Worm (Caenorhabditis elegans): ENCODE data around the gene F14D7.18.

Gene F14D7.18

DNA sequence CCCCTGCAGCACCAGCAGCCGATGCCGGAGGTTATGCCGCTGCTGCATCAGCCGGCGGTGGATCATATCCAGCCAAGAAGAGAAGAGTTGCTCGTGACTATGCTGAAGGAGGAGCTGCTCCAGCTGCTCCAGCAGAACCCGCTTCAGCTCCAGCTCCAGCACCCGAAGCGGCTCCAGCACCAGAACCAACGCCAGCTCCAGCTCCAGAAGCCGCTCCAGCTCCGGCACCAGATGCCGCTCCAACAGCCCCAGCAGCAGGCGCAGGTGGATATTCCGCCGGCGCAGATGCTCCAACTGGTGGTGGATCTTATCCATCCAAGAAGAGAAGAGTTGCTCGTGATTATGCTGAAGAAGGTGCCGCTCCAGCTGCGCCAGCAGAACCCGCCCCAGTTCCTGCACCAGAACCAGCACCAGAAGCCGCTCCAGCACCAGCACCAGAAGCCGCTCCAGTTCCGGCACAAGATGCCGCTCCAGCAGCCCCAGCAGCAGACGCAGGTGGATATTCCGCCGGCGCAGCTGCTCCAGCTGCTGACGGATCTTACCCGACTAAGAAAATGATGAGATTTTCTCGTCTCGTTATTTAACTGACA, 30.3 kb upstream of the F14D7.18 start:
- TF ChIP-seq drap-1 (GFP tag; optimal IDR thresholded peaks at IDR 0.05) (peak; percentile 31), zip-8 (tag; optimal IDR thresholded peaks at IDR 0.05) (no peak), sptf-1 (tag; optimal IDR thresholded peaks at IDR 0.05) (peak; percentile 22)

DNA sequence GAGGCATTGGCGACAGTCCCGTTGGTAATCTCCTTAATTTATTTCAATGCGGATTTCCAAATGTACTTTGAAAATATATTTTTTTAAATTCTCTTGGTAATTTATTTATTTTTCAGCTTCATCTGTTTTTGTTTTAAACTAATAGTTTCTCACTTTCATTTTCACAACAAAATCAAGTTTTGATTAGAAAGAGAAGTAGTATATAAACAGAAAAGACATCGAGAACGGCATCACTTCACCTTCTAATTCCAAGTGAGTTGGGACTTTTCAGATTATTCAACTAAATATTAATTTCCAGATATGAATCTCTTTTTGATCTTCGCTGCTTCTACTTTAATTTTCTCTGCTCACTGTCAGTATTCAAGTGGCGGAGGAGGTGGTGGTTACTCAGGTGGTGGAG, 29.7 kb upstream of the F14D7.18 start, which contains the start of gene F47B8.14:
TSS of gene F47B8.14 (plus strand) at position 301 of the 400 bp plus-strand sequence.
- no peak for TF ChIP-seq ceh-43 (GFP tag; optimal IDR thresholded peaks at IDR 0.05)
- no peak for TF ChIP-seq sem-2 (GFP tag; optimal IDR thresholded peaks at IDR 0.05)
- TF ChIP-seq ceh-39 (tag; optimal IDR thresholded peaks at IDR 0.05) = no peak
- no peak for TF ChIP-seq nhr-76 (tag; optimal IDR thresholded peaks at IDR 0.05)
- TF ChIP-seq unc-120 (tag; optimal IDR thresholded peaks at IDR 0.05; ENCODE audit: poor library complexity, severe bottlenecking) = no peak
- TF ChIP-seq drap-1 (GFP tag; optimal IDR thresholded peaks at IDR 0.05) = no peak
- no peak for TF ChIP-seq elt-1 (tag; optimal IDR thresholded peaks at IDR 0.05; ENCODE audit: borderline replicate concordance, insufficient read depth)
- TF ChIP-seq lin-32 (GFP tag; optimal IDR thresholded peaks at IDR 0.05) = no peak
- no peak for TF ChIP-seq lin-13 (tag; optimal IDR thresholded peaks at IDR 0.05)
- no peak for TF ChIP-seq nhr-12 (tag; optimal IDR thresholded peaks at IDR 0.05)
- no peak for TF ChIP-seq nhr-237 (tag; optimal IDR thresholded peaks at IDR 0.05)

DNA sequence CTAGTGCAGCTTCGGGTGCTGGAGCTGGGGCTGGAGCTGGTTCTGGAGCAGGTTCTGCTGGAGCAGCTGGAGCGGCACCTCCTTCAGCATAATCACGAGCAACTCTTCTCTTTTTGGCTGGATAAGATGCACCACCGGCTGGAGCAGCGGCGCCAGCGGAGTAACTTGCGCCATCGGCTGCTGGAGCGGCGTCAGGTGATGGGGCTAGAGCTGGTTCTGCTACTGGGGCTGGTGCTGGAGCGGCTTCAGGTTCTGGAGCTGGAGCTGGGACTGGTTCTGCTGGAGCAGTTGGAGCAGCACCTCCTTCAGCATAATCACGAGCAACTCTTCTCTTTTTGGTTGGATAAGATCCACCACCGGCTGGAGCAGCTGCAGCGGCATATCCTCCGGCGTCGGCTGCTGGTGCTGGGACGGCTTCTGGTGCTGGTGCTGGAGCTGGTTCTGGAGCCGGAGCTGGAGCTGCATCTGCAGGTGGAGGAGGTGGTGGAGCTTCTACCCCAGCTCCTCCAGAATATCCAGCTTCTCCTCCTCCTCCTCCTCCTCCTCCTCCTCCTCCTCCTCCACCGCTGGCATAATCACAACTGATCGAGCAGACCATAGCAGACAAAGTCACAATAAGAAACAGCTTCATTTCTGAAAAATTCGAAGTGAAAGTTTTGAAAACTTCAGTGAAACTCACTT, 28.7 kb upstream of the F14D7.18 start, which contains the start of gene F47B8.13:
TSS of gene F47B8.13 (minus strand) at position 631 of the 681 bp plus-strand sequence.
- no peak for TF ChIP-seq sem-2 (GFP tag; optimal IDR thresholded peaks at IDR 0.05)
- TF ChIP-seq unc-120 (tag; optimal IDR thresholded peaks at IDR 0.05; ENCODE audit: poor library complexity, severe bottlenecking) = no peak
- no peak for TF ChIP-seq drap-1 (GFP tag; optimal IDR thresholded peaks at IDR 0.05)
- no peak for TF ChIP-seq blmp-1 (tag; optimal IDR thresholded peaks at IDR 0.05)
- TF ChIP-seq ceh-83 (GFP tag; optimal IDR thresholded peaks at IDR 0.05) = no peak
- no peak for TF ChIP-seq pha-4 (tag; optimal IDR thresholded peaks at IDR 0.05)
- no peak for TF ChIP-seq zip-8 (tag; optimal IDR thresholded peaks at IDR 0.05)
- no peak for TF ChIP-seq unc-39 (tag; optimal IDR thresholded peaks at IDR 0.05)
- no peak for TF ChIP-seq mab-5 (tag; optimal IDR thresholded peaks at IDR 0.05)
- TF ChIP-seq mls-2 (tag; optimal IDR thresholded peaks at IDR 0.05) = no peak
- no peak for TF ChIP-seq ces-1 (GFP tag; optimal IDR thresholded peaks at IDR 0.05)

DNA sequence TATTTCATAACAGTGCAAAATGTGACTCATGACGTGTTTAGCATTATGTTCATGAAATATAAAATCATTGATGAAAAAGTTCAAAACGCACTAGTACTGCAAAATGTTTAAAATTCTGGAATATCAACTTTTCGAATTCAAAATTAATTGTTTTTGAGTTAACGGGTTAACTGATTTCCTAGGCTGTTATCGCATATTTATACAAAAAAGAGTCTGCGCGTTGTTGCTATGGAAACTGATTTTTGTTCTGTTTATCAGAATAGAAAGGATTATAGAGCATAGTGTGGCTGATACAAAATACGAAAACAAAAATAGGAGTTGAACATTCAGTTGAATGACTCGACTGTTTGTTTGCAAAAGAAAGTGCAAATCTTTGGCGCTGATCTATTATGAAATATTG, 27.1 kb upstream of the F14D7.18 start:
- TF ChIP-seq hlh-1 (tag; optimal IDR thresholded peaks at IDR 0.05) (no peak), flh-1 (GFP tag; optimal IDR thresholded peaks at IDR 0.05) (no peak), nhr-12 (tag; optimal IDR thresholded peaks at IDR 0.05) (no peak), ces-1 (GFP tag; optimal IDR thresholded peaks at IDR 0.05) (no peak), ceh-39 (tag; optimal IDR thresholded peaks at IDR 0.05) (no peak), lin-13 (tag; optimal IDR thresholded peaks at IDR 0.05) (no peak), sem-2 (GFP tag; optimal IDR thresholded peaks at IDR 0.05) (no peak), elt-1 (tag; optimal IDR thresholded peaks at IDR 0.05; ENCODE audit: borderline replicate concordance, insufficient read depth) (no peak)

- TF ChIP-seq lsy-2 (tag; optimal IDR thresholded peaks at IDR 0.05) = no peak
- no peak for TF ChIP-seq lin-13 (tag; optimal IDR thresholded peaks at IDR 0.05)
- no peak for TF ChIP-seq nhr-2 (tag; optimal IDR thresholded peaks at IDR 0.05)
- TF ChIP-seq snpc-4 (tag; optimal IDR thresholded peaks at IDR 0.05) = no peak
- TF ChIP-seq ceh-39 (tag; optimal IDR thresholded peaks at IDR 0.05) = no peak
- TF ChIP-seq zip-8 (tag; optimal IDR thresholded peaks at IDR 0.05) = no peak
- no peak for TF ChIP-seq unc-39 (tag; optimal IDR thresholded peaks at IDR 0.05)
- TF ChIP-seq hlh-1 (tag; optimal IDR thresholded peaks at IDR 0.05) = no peak
- no peak for TF ChIP-seq tbx-8 (GFP tag; optimal IDR thresholded peaks at IDR 0.05)
- no peak for TF ChIP-seq nhr-76 (tag; optimal IDR thresholded peaks at IDR 0.05)
- TF ChIP-seq elt-1 (tag; optimal IDR thresholded peaks at IDR 0.05; ENCODE audit: borderline replicate concordance, insufficient read depth) = no peak
- TF ChIP-seq nhr-237 (tag; optimal IDR thresholded peaks at IDR 0.05) = no peak
Observed at ce11 chrV:14317204-14317603, 26.7 kb upstream of the F14D7.18 start.

DNA sequence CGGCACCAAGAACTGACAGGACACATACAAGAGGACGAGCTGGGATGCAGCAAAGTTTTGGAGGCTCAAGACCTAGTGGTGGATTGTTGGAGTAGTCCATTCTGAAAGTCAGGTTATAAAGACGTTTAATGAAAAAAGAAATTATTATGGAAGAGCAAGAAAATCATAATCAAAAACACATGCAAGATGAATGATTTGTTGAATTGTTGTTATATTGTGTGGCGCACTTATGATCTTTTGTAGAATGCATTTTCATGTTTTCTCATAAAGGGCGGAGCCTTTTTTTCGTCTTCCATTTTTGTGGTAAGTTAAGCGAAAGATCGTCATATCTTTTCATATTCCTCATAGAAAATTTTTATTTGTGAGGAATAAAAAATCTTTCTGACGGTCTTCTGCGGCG, 26.0 kb upstream of the F14D7.18 start, which contains the start of gene F47B8.2:
TSS of gene F47B8.2 (minus strand) at position 101 of the 400 bp plus-strand sequence.
- no peak for TF ChIP-seq ces-1 (GFP tag; optimal IDR thresholded peaks at IDR 0.05)
- TF ChIP-seq mab-5 (tag; optimal IDR thresholded peaks at IDR 0.05) = no peak
- TF ChIP-seq mep-1 (tag; optimal IDR thresholded peaks at IDR 0.05) = no peak
- TF ChIP-seq snpc-4 (tag; optimal IDR thresholded peaks at IDR 0.05) = no peak

Measured in whole organism, mixed stage, embryonic.